Worm (Caenorhabditis elegans) whole organism, L3 larva: Measurements from ENCODE around the gene R10F2.4.

Experiments used
- R02D3.7 ChIP-seq: fragments of 150-350 bp; optimal IDR thresholded peaks from 2 replicates; lab custom pipeline; 2014; ENCODE audit warnings: missing biosample characterization, missing genetic modification characterization
- aly-2 ChIP-seq: fragments of 150-350 bp; optimal IDR thresholded peaks from 2 replicates; lab custom pipeline; 2014; ENCODE audit warnings: missing biosample characterization, missing genetic modification characterization
- ama-1 ChIP-seq: fragments of 150-350 bp; optimal IDR thresholded peaks from 2 replicates; lab custom pipeline; 2018
- ceh-28 ChIP-seq: fragments of 150-350 bp; optimal IDR thresholded peaks from 2 replicates; lab custom pipeline; 2014; ENCODE audit warnings: missing biosample characterization, missing genetic modification reagents, missing genetic modification characterization
- ceh-82 ChIP-seq: fragments of 150-350 bp; optimal IDR thresholded peaks from 2 replicates; lab custom pipeline; 2014; ENCODE audit warnings: missing biosample characterization, missing genetic modification characterization
- ceh-9 ChIP-seq: sonication (generic microtip); optimal IDR thresholded peaks from 2 replicates; lab custom pipeline; 2018; ENCODE audit warnings: missing biosample characterization, missing genetic modification characterization
- daf-12 ChIP-seq: fragments of 150-350 bp; optimal IDR thresholded peaks from 2 replicates; lab custom pipeline; 2014; ENCODE audit warnings: missing biosample characterization, missing genetic modification reagents, missing genetic modification characterization
- egl-27 ChIP-seq: sonication (generic microtip); optimal IDR thresholded peaks from 4 replicates; lab custom pipeline; 2017; ENCODE audit warnings: missing biosample characterization, missing genetic modification reagents, missing genetic modification characterization
- elt-1 ChIP-seq: fragments of 150-350 bp; optimal IDR thresholded peaks from 2 replicates; lab custom pipeline; 2014; ENCODE audit warnings: missing biosample characterization, missing genetic modification characterization
- elt-2 ChIP-seq: sonication (generic microtip); optimal IDR thresholded peaks from 2 replicates; lab custom pipeline; 2016; ENCODE audit warnings: missing genetic modification reagents, mild to moderate bottlenecking, missing genetic modification characterization, missing compliant biosample characterization
- elt-3 ChIP-seq, 3 experiments: fragments of 150-350 bp in 1 of 3; sonication (generic microtip) in 2 of 3; optimal IDR thresholded peaks; 2 replicates in 2 of 3; 4 replicates in 1 of 3; lab custom pipeline; 2014 to 2017; ENCODE audit warnings: missing biosample characterization in 3 of 3, missing genetic modification characterization in 3 of 3
- eor-1 ChIP-seq, 2 experiments: fragments of 150-350 bp; optimal IDR thresholded peaks; 2 replicates each; lab custom pipeline; 2014 to 2018; ENCODE audit warnings: missing biosample characterization in 2 of 2, missing genetic modification characterization in 2 of 2
- fkh-10 ChIP-seq: sonication (generic microtip); optimal IDR thresholded peaks from 2 replicates; lab custom pipeline; 2017; ENCODE audit warnings: missing biosample characterization, missing genetic modification reagents, missing genetic modification characterization
- fkh-2 ChIP-seq: fragments of 150-350 bp; optimal IDR thresholded peaks from 2 replicates; lab custom pipeline; 2014; ENCODE audit warnings: missing biosample characterization, missing genetic modification reagents, missing genetic modification characterization
- fos-1 ChIP-seq: fragments of 150-350 bp; optimal IDR thresholded peaks from 2 replicates; lab custom pipeline; 2014; ENCODE audit warnings: missing biosample characterization, missing genetic modification characterization
- jun-1 ChIP-seq: fragments of 150-350 bp; optimal IDR thresholded peaks from 2 replicates; lab custom pipeline; 2014; ENCODE audit warnings: missing biosample characterization, missing genetic modification reagents, missing genetic modification characterization
- lin-15B ChIP-seq: fragments of 150-350 bp; optimal IDR thresholded peaks from 2 replicates; lab custom pipeline; 2014; ENCODE audit warnings: missing biosample characterization, missing genetic modification characterization
- lin-39 ChIP-seq: fragments of 150-350 bp; optimal IDR thresholded peaks from 2 replicates; lab custom pipeline; 2018; ENCODE audit warnings: missing biosample characterization, missing genetic modification reagents, missing genetic modification characterization
- lsy-12 ChIP-seq: sonication (generic microtip); optimal IDR thresholded peaks from 2 replicates; lab custom pipeline; 2016; ENCODE audit warnings: mild to moderate bottlenecking, missing genetic modification characterization, missing compliant biosample characterization
- mdl-1 ChIP-seq: fragments of 150-350 bp; optimal IDR thresholded peaks from 2 replicates; lab custom pipeline; 2014; ENCODE audit warnings: missing biosample characterization, missing genetic modification characterization
- mml-1 ChIP-seq: fragments of 150-350 bp; sonication (generic microtip); optimal IDR thresholded peaks from 3 replicates; lab custom pipeline; 2014; ENCODE audit warnings: missing biosample characterization, missing genetic modification characterization
- nfya-1 ChIP-seq: sonication (generic microtip); optimal IDR thresholded peaks from 2 replicates; lab custom pipeline; 2017; ENCODE audit warnings: missing genetic modification characterization, mild to moderate bottlenecking, missing compliant biosample characterization, antibody characterized with exemption, moderate library complexity; ENCODE audit not compliant: insufficient read depth
- nhr-12 ChIP-seq: fragments of 150-350 bp; optimal IDR thresholded peaks from 2 replicates; lab custom pipeline; 2014; ENCODE audit warnings: missing biosample characterization, missing genetic modification characterization
- nhr-237 ChIP-seq: fragments of 150-350 bp; optimal IDR thresholded peaks from 2 replicates; lab custom pipeline; 2014; ENCODE audit warnings: missing biosample characterization, missing genetic modification characterization
- nhr-28 ChIP-seq: fragments of 150-350 bp; optimal IDR thresholded peaks from 2 replicates; lab custom pipeline; 2014; ENCODE audit warnings: missing biosample characterization, missing genetic modification characterization
- nhr-43 ChIP-seq: sonication (generic microtip); optimal IDR thresholded peaks from 2 replicates; lab custom pipeline; 2016; ENCODE audit warnings: mild to moderate bottlenecking, missing genetic modification characterization, missing compliant biosample characterization; ENCODE audit not compliant: poor library complexity, severe bottlenecking
- nhr-67 ChIP-seq: fragments of 150-350 bp; optimal IDR thresholded peaks from 2 replicates; lab custom pipeline; 2014; ENCODE audit warnings: missing biosample characterization, missing genetic modification characterization
- nhr-76 ChIP-seq: fragments of 150-350 bp; sonication (generic microtip); optimal IDR thresholded peaks from 5 replicates; lab custom pipeline; 2014; ENCODE audit warnings: missing biosample characterization, missing genetic modification characterization
- nhr-77 ChIP-seq: fragments of 150-350 bp; optimal IDR thresholded peaks from 2 replicates; lab custom pipeline; 2014; ENCODE audit warnings: missing biosample characterization, missing genetic modification characterization
- pha-4 ChIP-seq: fragments of 150-350 bp; optimal IDR thresholded peaks from 2 replicates; lab custom pipeline; 2014; ENCODE audit warnings: missing biosample characterization, missing genetic modification reagents, missing genetic modification characterization
- pqm-1 ChIP-seq: fragments of 150-350 bp; optimal IDR thresholded peaks from 2 replicates; lab custom pipeline; 2017; ENCODE audit warnings: missing biosample characterization, missing genetic modification characterization, inconsistent platforms
- sea-2 ChIP-seq: fragments of 150-350 bp; sonication (generic microtip); optimal IDR thresholded peaks from 4 replicates; lab custom pipeline; 2014; ENCODE audit warnings: missing biosample characterization, missing genetic modification reagents, missing genetic modification characterization
- skn-1 ChIP-seq: fragments of 150-350 bp; optimal IDR thresholded peaks from 2 replicates; lab custom pipeline; 2014; ENCODE audit warnings: missing biosample characterization, missing genetic modification characterization
- tbx-2 ChIP-seq: sonication (generic microtip); optimal IDR thresholded peaks from 2 replicates; lab custom pipeline; 2016; ENCODE audit warnings: mild to moderate bottlenecking, missing genetic modification characterization, missing compliant biosample characterization
- unc-39 ChIP-seq: sonication (generic microtip); optimal IDR thresholded peaks from 4 replicates; lab custom pipeline; 2017; ENCODE audit warnings: missing biosample characterization, missing genetic modification characterization
- zag-1 ChIP-seq: fragments of 150-350 bp; optimal IDR thresholded peaks from 2 replicates; lab custom pipeline; 2014; ENCODE audit warnings: missing biosample characterization, missing genetic modification characterization
- ztf-11 ChIP-seq: fragments of 150-350 bp; optimal IDR thresholded peaks from 2 replicates; lab custom pipeline; 2014; ENCODE audit warnings: missing biosample characterization, missing genetic modification characterization
- ztf-4 ChIP-seq: fragments of 150-350 bp; optimal IDR thresholded peaks from 2 replicates; lab custom pipeline; 2014; ENCODE audit warnings: missing biosample characterization, missing genetic modification characterization

The R10F2.4 gene

DNA sequence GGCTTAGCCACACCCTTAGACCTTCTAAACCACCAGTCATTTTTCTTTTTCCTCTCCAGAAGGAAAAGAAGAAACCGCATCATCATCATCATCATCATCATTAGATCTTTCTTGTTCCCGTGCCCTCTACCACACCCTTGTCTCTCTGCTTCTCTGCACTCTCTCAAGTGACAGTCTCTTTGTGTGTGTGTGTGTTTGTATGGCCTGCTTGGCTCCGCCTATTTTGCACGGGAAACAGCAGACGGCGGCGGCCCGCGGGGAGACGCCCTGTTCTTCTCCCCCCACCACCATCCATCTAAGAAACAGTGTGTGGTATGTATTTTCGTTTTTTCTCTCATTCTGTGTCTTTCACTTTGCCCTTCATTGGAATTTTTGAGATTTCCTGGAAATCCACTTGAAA lies 51.1 kb downstream of the R10F2.4 start (continued):
- TF ChIP-seq lin-15B (tag; lab: Kevin White, UChicago) (peak; percentile 7), ceh-28 (peak; percentile 62), nhr-237 (no peak), nhr-12 (tag; lab: Kevin White, UChicago) (no peak), ama-1 (lab: Kevin White, UChicago) (no peak), nhr-76 (tag; lab: Kevin White, UChicago) (no peak), tbx-2 (peak; percentile 11)
- TF ChIP-seq, all 47 proteins: peak for 19

DNA sequence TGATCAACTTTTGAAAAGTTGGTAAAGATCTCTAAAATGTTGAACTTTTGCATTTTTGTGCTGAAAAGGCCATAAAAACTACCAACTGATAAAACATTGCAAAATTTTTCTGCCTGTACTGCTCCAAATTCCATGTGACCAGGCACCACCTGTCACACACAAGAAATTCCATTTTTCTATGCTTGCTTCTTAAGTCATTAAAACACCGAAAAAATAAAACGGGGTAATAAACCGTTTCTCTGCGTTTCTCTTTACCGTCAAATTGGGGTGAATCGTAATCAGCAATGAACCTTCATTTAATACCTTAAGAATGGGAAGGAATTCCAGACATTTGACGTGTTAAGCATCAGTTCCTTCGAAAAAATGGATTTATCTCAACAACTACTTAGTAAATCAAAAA lies 52.7 kb downstream of the R10F2.4 start:
- TF ChIP-seq eor-1 (tag; optimal IDR thresholded peaks at IDR 0.05; lab: Kevin White, UChicago) (no peak), fkh-2 (tag; lab: Kevin White, UChicago) (no peak), zag-1 (no peak), fkh-10 (GFP tag; lab: Kevin White, UChicago) (no peak), ztf-11 (no peak), nhr-237 (no peak), R02D3.7 (no peak), jun-1 (tag; lab: Kevin White, UChicago) (peak; percentile 11), unc-39 (no peak), lsy-12 (tag; lab: Kevin White, UChicago) (no peak), elt-1 (tag; lab: Kevin White, UChicago) (no peak), ceh-9 (tag; lab: Kevin White, UChicago) (no peak), pqm-1 (tag; lab: Kevin White, UChicago) (peak; percentile 86), sea-2 (GFP tag; lab: Kevin White, UChicago) (no peak), pha-4 (peak; percentile 37), tbx-2 (no peak), skn-1 (no peak), elt-3 (tag; optimal IDR thresholded peaks at IDR 0.05; lab: Kevin White, UChicago) (no peak), nhr-77 (tag; lab: Kevin White, UChicago) (no peak), nhr-67 (tag; lab: Kevin White, UChicago) (no peak), fos-1 (tag; lab: Kevin White, UChicago) (no peak), elt-2 (tag; lab: Kevin White, UChicago) (peak; percentile 94), aly-2 (tag; lab: Kevin White, UChicago) (no peak), ceh-82 (tag; lab: Kevin White, UChicago) (no peak), nhr-43 (tag; lab: Kevin White, UChicago) (no peak), daf-12 (no peak), nhr-76 (tag; lab: Kevin White, UChicago) (no peak), mml-1 (no peak), nhr-28 (tag; lab: Kevin White, UChicago) (no peak), egl-27 (tag; lab: Kevin White, UChicago) (no peak), ztf-4 (tag; lab: Kevin White, UChicago) (no peak), nfya-1 (tag; lab: Kevin White, UChicago) (no peak)

DNA sequence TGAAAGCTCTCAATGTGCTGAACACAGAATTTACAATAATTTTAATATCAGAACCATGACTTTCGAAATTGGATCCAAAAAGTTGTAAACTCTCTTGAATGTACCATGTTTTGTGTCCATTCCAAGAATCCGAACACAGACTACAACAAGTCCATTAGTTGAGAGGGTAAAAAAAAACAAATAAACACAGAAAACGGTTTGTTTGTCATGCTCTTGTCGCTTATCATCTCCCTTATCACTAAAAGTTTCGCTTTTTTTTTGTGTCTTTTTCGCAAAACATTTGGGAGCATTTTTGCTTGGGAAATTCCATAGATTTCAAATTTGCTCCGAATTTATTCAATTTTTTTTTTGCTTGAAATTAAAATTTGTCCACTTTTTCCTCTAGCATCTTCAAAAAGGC lies 53.4 kb downstream of the R10F2.4 start:
- TF ChIP-seq mdl-1 (tag; lab: Kevin White, UChicago) = no peak
- no peak for TF ChIP-seq nhr-43 (tag; lab: Kevin White, UChicago)
- TF ChIP-seq elt-2 (tag; lab: Kevin White, UChicago) = peak; percentile 69
- no peak for TF ChIP-seq nhr-237
- TF ChIP-seq lin-39 (tag; lab: Kevin White, UChicago) = no peak
- TF ChIP-seq skn-1 = peak; percentile 27
- peak; percentile 49 for TF ChIP-seq pqm-1 (tag; lab: Kevin White, UChicago)
- no peak for TF ChIP-seq tbx-2
- no peak for TF ChIP-seq nfya-1 (tag; lab: Kevin White, UChicago)
- TF ChIP-seq pha-4 = peak; percentile 67
